Fruit fly (Drosophila melanogaster): ENCODE results near the gene aus.

- TF ChIP-seq HmgD (GFP tag; optimal IDR thresholded peaks at IDR 0.05) = no peak
- peak; percentile 62 for TF ChIP-seq CG1233 (GFP tag; optimal IDR thresholded peaks at IDR 0.05)
- no peak for TF ChIP-seq Trl (optimal IDR thresholded peaks at IDR 0.05)
- TF ChIP-seq Trl (GFP tag; optimal IDR thresholded peaks at IDR 0.05) = peak; percentile 38
- TF ChIP-seq CG42726 (GFP tag; IDR thresholded peaks at IDR 0.05; ENCODE audit: partially characterized antibody) = no peak
- TF ChIP-seq tap (tag; optimal IDR thresholded peaks at IDR 0.05) = no peak
- TF ChIP-seq CG12391 (tag; optimal IDR thresholded peaks at IDR 0.05) = no peak
- TF ChIP-seq pros (GFP tag; optimal IDR thresholded peaks at IDR 0.05) = no peak
- no peak for TF ChIP-seq h (optimal IDR thresholded peaks at IDR 0.05)
These were observed 491 bp upstream of the aus start for dm6 chr3R:21349870-21350314.

Data from whole organism, embryonic.